Worm (Caenorhabditis elegans): Measurements from ENCODE around the gene emc-3.

emc-3 gene

ce11 chrIV:13396375-13396774 lies 14.7 kb upstream of the emc-3 start (continued):
- TF ChIP-seq lin-15B (tag; optimal IDR thresholded peaks at IDR 0.05) (no peak), elt-2 (tag; optimal IDR thresholded peaks at IDR 0.05) (peak; percentile 80), aha-1 (tag; optimal IDR thresholded peaks at IDR 0.05) (no peak), fkh-10 (GFP tag; optimal IDR thresholded peaks at IDR 0.05) (no peak), nhr-47 (tag; optimal IDR thresholded peaks at IDR 0.05) (no peak), tbx-2 (tag; optimal IDR thresholded peaks at IDR 0.05) (no peak), ets-5 (GFP tag; IDR thresholded peaks at IDR 0.05) (no peak), efl-1 (optimal IDR thresholded peaks at IDR 0.05) (no peak), efl-1 (GFP tag; optimal IDR thresholded peaks at IDR 0.05 in 1 of 2) (peak in 1 of 2 experiments; percentile 54), nhr-11 (tag; optimal IDR thresholded peaks at IDR 0.05) (no peak), ceh-63 (GFP tag; optimal IDR thresholded peaks at IDR 0.05) (no peak), mef-2 (tag; optimal IDR thresholded peaks at IDR 0.05) (no peak), nhr-84 (tag; optimal IDR thresholded peaks at IDR 0.05) (no peak), skn-1 (tag; optimal IDR thresholded peaks at IDR 0.05) (no peak), F16B12.6 (tag; optimal IDR thresholded peaks at IDR 0.05) (no peak), fos-1 (tag; optimal IDR thresholded peaks at IDR 0.05) (no peak), nhr-19 (GFP tag; conservative IDR thresholded peaks at IDR 0.05) (no peak), lin-39 (tag; optimal IDR thresholded peaks at IDR 0.05) (no peak), C04F5.9 (tag; optimal IDR thresholded peaks at IDR 0.05) (no peak), nhr-76 (tag; optimal IDR thresholded peaks at IDR 0.05) (no peak), Y116A8C.19 (tag; optimal IDR thresholded peaks at IDR 0.05; ENCODE audit: borderline replicate concordance) (no peak), hlh-17 (GFP tag; optimal IDR thresholded peaks at IDR 0.05; ENCODE audit: borderline replicate concordance) (no peak), fkh-4 (tag; optimal IDR thresholded peaks at IDR 0.05; ENCODE audit: borderline replicate concordance) (no peak), ztf-11 (tag; optimal IDR thresholded peaks at IDR 0.05) (no peak), lin-35 (GFP tag; optimal IDR thresholded peaks at IDR 0.05) (peak in 1 of 2 experiments; percentile 5), nhr-28 (tag; optimal IDR thresholded peaks at IDR 0.05) (no peak), nhr-77 (tag; optimal IDR thresholded peaks at IDR 0.05) (no peak), zip-4 (GFP tag; optimal IDR thresholded peaks at IDR 0.05) (no peak), ceh-8 (GFP tag; optimal IDR thresholded peaks at IDR 0.05) (no peak), hlh-4 (tag; optimal IDR thresholded peaks at IDR 0.05) (no peak), unc-86 (tag; optimal IDR thresholded peaks at IDR 0.05) (no peak), nhr-20 (tag; optimal IDR thresholded peaks at IDR 0.05) (peak; percentile 18)

- TF ChIP-seq nhr-77 (tag; optimal IDR thresholded peaks at IDR 0.05) (peak; percentile 70), efl-1 (optimal IDR thresholded peaks at IDR 0.05) (peak; percentile 66 to 81), efl-1 (GFP tag; optimal IDR thresholded peaks at IDR 0.05 in 1 of 2) (peak; percentile 40 to 96), aly-2 (tag; optimal IDR thresholded peaks at IDR 0.05) (no peak), xbp-1 (tag; optimal IDR thresholded peaks at IDR 0.05) (peak; percentile 79), unc-130 (tag; optimal IDR thresholded peaks at IDR 0.05) (peak; percentile 86), lsy-2 (tag; optimal IDR thresholded peaks at IDR 0.05) (peak; percentile 74 to 87), dsc-1 (tag; optimal IDR thresholded peaks at IDR 0.05) (peak; percentile 43), fkh-10 (GFP tag; optimal IDR thresholded peaks at IDR 0.05) (peak; percentile 93), lin-35 (GFP tag; optimal IDR thresholded peaks at IDR 0.05) (peak; percentile 66 to 82), snpc-4 (tag; optimal IDR thresholded peaks at IDR 0.05) (peak; percentile 24), C04F5.9 (tag; optimal IDR thresholded peaks at IDR 0.05) (no peak), tbx-2 (tag; optimal IDR thresholded peaks at IDR 0.05) (peak; percentile 91), C16A3.4 (tag; optimal IDR thresholded peaks at IDR 0.05) (peak; percentile 75), alr-1 (tag; optimal IDR thresholded peaks at IDR 0.05; ENCODE audit: borderline replicate concordance) (no peak), unc-30 (tag; optimal IDR thresholded peaks at IDR 0.05) (no peak), elt-2 (tag; optimal IDR thresholded peaks at IDR 0.05) (peak; percentile 90), pqm-1 (tag; optimal IDR thresholded peaks at IDR 0.05) (peak; percentile 58), lin-14 (GFP tag; optimal IDR thresholded peaks at IDR 0.05) (peak; percentile 99), F16B12.6 (tag; optimal IDR thresholded peaks at IDR 0.05) (peak; percentile 38), lin-39 (tag; optimal IDR thresholded peaks at IDR 0.05) (no peak), nhr-237 (tag; optimal IDR thresholded peaks at IDR 0.05) (peak; percentile 64), hlh-4 (tag; optimal IDR thresholded peaks at IDR 0.05) (no peak), grh-1 (GFP tag; IDR thresholded peaks at IDR 0.05) (peak; percentile 76), ceh-90 (tag; optimal IDR thresholded peaks at IDR 0.05) (no peak), sup-37 (GFP tag; optimal IDR thresholded peaks at IDR 0.05) (no peak), lir-3 (tag; optimal IDR thresholded peaks at IDR 0.05; ENCODE audit: poor library complexity) (peak; percentile 62), nhr-85 (tag) (peak; percentile 96), nhr-84 (tag; optimal IDR thresholded peaks at IDR 0.05) (no peak), aha-1 (tag; optimal IDR thresholded peaks at IDR 0.05) (peak; percentile 93), irx-1 (tag; optimal IDR thresholded peaks at IDR 0.05) (peak; percentile 68), vab-15 (tag; optimal IDR thresholded peaks at IDR 0.05) (peak; percentile 69), nhr-12 (tag; optimal IDR thresholded peaks at IDR 0.05) (no peak), hlh-17 (GFP tag; optimal IDR thresholded peaks at IDR 0.05; ENCODE audit: borderline replicate concordance) (no peak)
Measured at ce11 chrIV:13395255-13395654, 13.5 kb upstream of the emc-3 start.

Data from whole organism, L1 larva.